Worm (Caenorhabditis elegans): ENCODE data around the gene srt-16.

Gene srt-16

DNA sequence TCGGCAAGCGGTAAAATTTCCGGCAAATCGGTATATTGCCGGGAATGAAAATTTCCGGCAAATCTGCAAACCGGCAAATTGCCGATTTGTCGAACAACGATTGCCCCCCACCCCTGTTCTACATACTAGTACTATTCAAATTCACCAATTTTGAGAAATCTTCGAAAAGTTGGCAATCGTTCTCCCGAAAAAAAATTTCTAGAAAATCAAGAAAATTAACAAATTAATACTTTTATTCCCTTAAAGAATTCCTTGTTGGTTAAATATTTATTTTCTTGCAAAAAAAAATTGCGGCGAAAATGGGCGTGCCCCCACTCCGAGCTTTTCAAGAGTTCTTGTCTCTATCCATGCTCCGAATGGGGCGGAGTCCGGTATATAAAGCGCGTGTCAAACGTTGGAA, 10.1 kb downstream of the srt-16 start, which contains the start of gene C50H11.8:
C50H11.8 (plus strand) TSS at position 301 of the 400 bp plus-strand sequence.
- TF ChIP-seq R02D3.7 (tag; optimal IDR thresholded peaks at IDR 0.05) (no peak), nhr-11 (tag; optimal IDR thresholded peaks at IDR 0.05) (no peak), lin-15B (tag; optimal IDR thresholded peaks at IDR 0.05) (no peak), egl-5 (tag; optimal IDR thresholded peaks at IDR 0.05) (no peak), lsy-12 (tag; optimal IDR thresholded peaks at IDR 0.05) (no peak), snpc-4 (tag; optimal IDR thresholded peaks at IDR 0.05) (no peak), mml-1 (tag; optimal IDR thresholded peaks at IDR 0.05) (no peak), elt-1 (tag; optimal IDR thresholded peaks at IDR 0.05) (no peak), sea-2 (GFP tag; optimal IDR thresholded peaks at IDR 0.05) (no peak), ama-1 (optimal IDR thresholded peaks at IDR 0.05) (no peak), skn-1 (tag; optimal IDR thresholded peaks at IDR 0.05) (no peak), nhr-76 (tag; optimal IDR thresholded peaks at IDR 0.05) (no peak), ZK546.5 (tag; optimal IDR thresholded peaks at IDR 0.05) (no peak), ceh-28 (tag; optimal IDR thresholded peaks at IDR 0.05) (no peak), ceh-16 (tag; optimal IDR thresholded peaks at IDR 0.05) (no peak), fkh-10 (GFP tag; optimal IDR thresholded peaks at IDR 0.05) (no peak), lin-39 (tag; optimal IDR thresholded peaks at IDR 0.05) (no peak), aly-2 (tag; optimal IDR thresholded peaks at IDR 0.05) (no peak)

DNA sequence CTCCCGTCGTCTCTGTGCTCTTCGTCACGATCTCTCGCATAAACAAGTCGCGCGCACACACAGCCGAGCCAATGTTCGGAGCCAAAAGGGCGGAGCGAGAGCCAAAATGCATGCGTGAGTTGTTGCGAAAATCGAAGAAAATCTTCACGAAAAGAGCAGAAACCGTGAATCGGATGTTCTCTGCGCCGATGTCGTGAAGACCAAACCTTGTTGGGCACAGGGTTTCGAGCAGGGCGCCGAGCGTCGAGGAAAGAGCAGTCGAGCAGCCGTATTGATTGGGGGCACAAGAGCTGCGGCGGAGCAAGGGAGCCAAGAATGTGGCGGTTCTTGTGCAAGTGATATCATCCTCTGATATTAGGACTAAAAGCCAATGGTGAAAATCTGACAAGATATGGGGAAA, 18.0 kb downstream of the srt-16 start:
- TF ChIP-seq lsy-12 (tag; optimal IDR thresholded peaks at IDR 0.05) (no peak), nhr-76 (tag; optimal IDR thresholded peaks at IDR 0.05) (no peak), lin-15B (tag; optimal IDR thresholded peaks at IDR 0.05) (no peak), fkh-10 (GFP tag; optimal IDR thresholded peaks at IDR 0.05) (no peak), ceh-16 (tag; optimal IDR thresholded peaks at IDR 0.05) (no peak), fos-1 (tag; optimal IDR thresholded peaks at IDR 0.05) (no peak), lin-39 (tag; optimal IDR thresholded peaks at IDR 0.05) (no peak), fkh-2 (tag; optimal IDR thresholded peaks at IDR 0.05) (no peak), ama-1 (optimal IDR thresholded peaks at IDR 0.05) (no peak), hmg-11 (tag; optimal IDR thresholded peaks at IDR 0.05) (no peak), mdl-1 (tag; optimal IDR thresholded peaks at IDR 0.05) (no peak), eor-1 (tag; optimal IDR thresholded peaks at IDR 0.05) (no peak), pqm-1 (tag; optimal IDR thresholded peaks at IDR 0.05) (no peak)

DNA sequence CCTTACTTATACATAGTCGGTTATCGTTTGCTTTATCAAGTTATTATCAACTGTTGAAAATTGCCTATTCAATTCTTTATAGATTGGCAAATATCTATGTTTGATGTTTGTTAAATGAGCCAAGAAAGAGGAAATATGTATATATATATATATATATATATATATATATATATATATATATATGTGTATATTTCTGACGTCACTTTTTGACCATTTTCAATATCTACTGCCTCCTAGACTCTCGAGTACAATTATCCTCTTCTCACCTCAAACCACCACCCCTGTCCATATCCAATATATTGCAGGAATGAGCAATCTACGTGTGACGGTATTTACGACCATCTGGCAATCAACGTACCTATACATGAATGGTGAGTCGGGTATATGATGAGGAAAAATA, 19.5 kb downstream of the srt-16 start, which contains the start of gene F59D6.1:
F59D6.1 (plus strand) TSS at position 301 of the 400 bp plus-strand sequence.
- TF ChIP-seq tbx-2 (tag; optimal IDR thresholded peaks at IDR 0.05): no peak
- TF ChIP-seq daf-12 (tag; optimal IDR thresholded peaks at IDR 0.05): no peak

DNA sequence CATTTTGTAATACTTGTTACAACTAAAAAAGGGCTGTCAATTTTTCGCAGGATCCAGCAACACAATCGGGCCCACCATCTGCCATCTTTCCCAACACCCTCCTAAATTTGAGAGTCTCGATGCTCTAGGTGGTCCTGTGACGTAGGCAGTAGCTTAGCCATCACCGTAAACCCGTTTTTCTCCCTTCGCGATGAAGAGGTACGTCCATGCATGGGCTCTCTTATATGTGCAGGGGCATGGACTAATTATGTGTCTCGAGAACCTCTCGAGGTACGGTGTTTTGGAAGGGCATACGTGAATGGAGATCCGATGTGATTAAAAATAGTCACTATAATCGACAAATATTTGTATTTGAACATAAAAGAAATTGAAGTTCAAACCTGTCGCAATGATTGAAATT, 23.4 kb downstream of the srt-16 start:
- TF ChIP-seq egl-27 (tag; optimal IDR thresholded peaks at IDR 0.05) (no peak), nhr-12 (tag; optimal IDR thresholded peaks at IDR 0.05) (no peak), skn-1 (tag; optimal IDR thresholded peaks at IDR 0.05) (no peak), ceh-82 (tag; optimal IDR thresholded peaks at IDR 0.05) (no peak), nhr-77 (tag; optimal IDR thresholded peaks at IDR 0.05) (no peak), sea-2 (GFP tag; optimal IDR thresholded peaks at IDR 0.05) (no peak)

DNA sequence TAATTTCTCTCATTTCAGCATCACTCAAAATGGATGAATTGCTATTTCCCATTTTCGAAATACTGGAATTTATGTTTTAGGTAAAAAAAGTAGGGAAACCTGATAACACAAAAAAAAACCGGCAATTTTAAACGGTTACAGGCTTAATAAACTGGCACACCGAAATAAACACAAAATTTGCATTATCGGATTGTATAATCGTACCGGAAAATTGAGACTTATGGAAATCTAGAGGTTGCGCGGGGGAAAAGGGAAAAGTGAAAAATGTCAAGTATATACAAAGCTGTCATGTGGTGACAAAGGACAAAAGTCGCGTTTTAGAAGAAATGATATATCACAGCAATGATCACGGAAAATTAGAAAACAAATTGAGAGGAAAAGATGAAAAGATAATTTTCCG, 25.0 kb downstream of the srt-16 start, which contains the start of gene chpf-2:
chpf-2 (minus strand) TSS at position 101 of the 400 bp plus-strand sequence.
- no peak for TF ChIP-seq nhr-23 (tag; optimal IDR thresholded peaks at IDR 0.05)
- no peak for TF ChIP-seq lin-15B (tag; optimal IDR thresholded peaks at IDR 0.05)
- TF ChIP-seq eor-1 (tag; optimal IDR thresholded peaks at IDR 0.05): no peak
- TF ChIP-seq fkh-10 (GFP tag; optimal IDR thresholded peaks at IDR 0.05): no peak
- no peak for TF ChIP-seq sea-2 (GFP tag; optimal IDR thresholded peaks at IDR 0.05)
- TF ChIP-seq unc-39 (tag; optimal IDR thresholded peaks at IDR 0.05): no peak
- TF ChIP-seq nhr-28 (tag; optimal IDR thresholded peaks at IDR 0.05): no peak
- no peak for TF ChIP-seq nhr-237 (tag; optimal IDR thresholded peaks at IDR 0.05)
- no peak for TF ChIP-seq pha-4 (tag; optimal IDR thresholded peaks at IDR 0.05)
- no peak for TF ChIP-seq ceh-16 (tag; optimal IDR thresholded peaks at IDR 0.05)
- TF ChIP-seq mdl-1 (tag; optimal IDR thresholded peaks at IDR 0.05): no peak
- TF ChIP-seq lin-39 (tag; optimal IDR thresholded peaks at IDR 0.05): no peak
- TF ChIP-seq unc-62 (GFP tag; optimal IDR thresholded peaks at IDR 0.05): no peak
- TF ChIP-seq nfya-1 (tag; optimal IDR thresholded peaks at IDR 0.05; ENCODE audit: insufficient read depth): no peak
- no peak for TF ChIP-seq nhr-76 (tag; optimal IDR thresholded peaks at IDR 0.05)
- TF ChIP-seq elt-3 (tag; optimal IDR thresholded peaks at IDR 0.05): no peak
- TF ChIP-seq aly-2 (tag; optimal IDR thresholded peaks at IDR 0.05): no peak
- TF ChIP-seq hmg-11 (tag; optimal IDR thresholded peaks at IDR 0.05): no peak
- no peak for TF ChIP-seq lsy-12 (tag; optimal IDR thresholded peaks at IDR 0.05)
- TF ChIP-seq fos-1 (tag; optimal IDR thresholded peaks at IDR 0.05): no peak
